Fruit fly (Drosophila melanogaster) whole organism, embryonic: Measurements from ENCODE around the gene srp.

Experiments used
- ATbp ChIP-seq: fragments of 200-800 bp; sonication (Bioruptor generic); optimal IDR thresholded peaks from 2 replicates; lab custom pipeline; 2017; ENCODE audit warnings: missing biosample characterization, mild to moderate bottlenecking, missing genetic modification characterization, missing genetic modification reagents
- Bgb ChIP-seq: fragments of 200-800 bp; sonication (Bioruptor generic); IDR thresholded peaks from 2 replicates; pipeline ENCODE4 v1.3.6; 2022; ENCODE audit warnings: missing biosample characterization, missing genetic modification characterization; ENCODE audit not compliant: partially characterized antibody
- CG1024 ChIP-seq: fragments of 200-800 bp; sonication (Bioruptor generic); IDR thresholded peaks from 2 replicates; pipeline ENCODE4 v1.3.6; 2022; ENCODE audit warnings: missing biosample characterization, missing genetic modification characterization
- CG13775 ChIP-seq: fragments of 200-800 bp; sonication (Bioruptor generic); optimal IDR thresholded peaks from 3 replicates; lab custom pipeline; 2017; ENCODE audit warnings: missing biosample characterization, mild to moderate bottlenecking, missing genetic modification characterization
- CG13894 ChIP-seq: fragments of 200-800 bp; sonication (Bioruptor generic); optimal IDR thresholded peaks from 3 replicates; lab custom pipeline; 2018; ENCODE audit warnings: missing biosample characterization, mild to moderate bottlenecking, missing genetic modification characterization, moderate library complexity
- CG17186 ChIP-seq: fragments of 200-800 bp; sonication (Bioruptor generic); optimal IDR thresholded peaks from 3 replicates; lab custom pipeline; 2017; ENCODE audit warnings: missing biosample characterization, missing genetic modification reagents, missing genetic modification characterization
- CG17385 ChIP-seq: fragments of 200-800 bp; sonication (Bioruptor generic); optimal IDR thresholded peaks from 3 replicates; lab custom pipeline; 2018; ENCODE audit warnings: missing biosample characterization, mild to moderate bottlenecking, missing genetic modification characterization
- CG17912 ChIP-seq: fragments of 200-800 bp; sonication (Bioruptor generic); optimal IDR thresholded peaks from 2 replicates; lab custom pipeline; 2018; ENCODE audit warnings: missing biosample characterization, mild to moderate bottlenecking, missing genetic modification characterization
- CG2202 ChIP-seq: fragments of 200-800 bp; sonication (Bioruptor generic); optimal IDR thresholded peaks from 2 replicates; lab custom pipeline; 2018; ENCODE audit warnings: missing biosample characterization, mild to moderate bottlenecking, missing genetic modification characterization
- CG2712 ChIP-seq: fragments of 200-800 bp; optimal IDR thresholded peaks from 3 replicates; lab custom pipeline; 2019; ENCODE audit warnings: missing biosample characterization, mild to moderate bottlenecking, missing genetic modification characterization, moderate library complexity
- CG2875 ChIP-seq: fragments of 200-800 bp; sonication (Bioruptor generic); optimal IDR thresholded peaks from 2 replicates; lab custom pipeline; 2017; ENCODE audit warnings: missing biosample characterization, mild to moderate bottlenecking, missing genetic modification characterization, missing genetic modification reagents
- CG42726 ChIP-seq: fragments of 200-800 bp; sonication (Bioruptor generic); IDR thresholded peaks from 2 replicates; pipeline ENCODE4 v1.3.6; 2022; ENCODE audit warnings: missing biosample characterization, missing genetic modification characterization; ENCODE audit not compliant: partially characterized antibody
- CG5953 ChIP-seq: fragments of 200-800 bp; sonication (Bioruptor generic); IDR thresholded peaks from 2 replicates; pipeline ENCODE4 v1.3.6; 2022; ENCODE audit warnings: missing biosample characterization, missing genetic modification characterization
- CG8388 ChIP-seq: fragments of 200-800 bp; sonication (Bioruptor generic); optimal IDR thresholded peaks from 2 replicates; lab custom pipeline; 2019; ENCODE audit warnings: missing biosample characterization, mild to moderate bottlenecking, missing genetic modification characterization, moderate library complexity
- CHES-1-like ChIP-seq: fragments of 200-800 bp; sonication (Bioruptor generic); optimal IDR thresholded peaks from 2 replicates; lab custom pipeline; 2016; ENCODE audit warnings: missing biosample characterization, missing genetic modification characterization
- CTCF ChIP-seq: fragments of 200-800 bp; sonication (Bioruptor generic); optimal IDR thresholded peaks from 2 replicates; lab custom pipeline; 2017; ENCODE audit warnings: missing biosample characterization, mild to moderate bottlenecking, missing genetic modification characterization, moderate library complexity
- HmgD ChIP-seq: fragments of 200-800 bp; sonication (Bioruptor generic); optimal IDR thresholded peaks from 3 replicates; lab custom pipeline; 2016; ENCODE audit warnings: missing biosample characterization, missing genetic modification characterization
- Neu2 ChIP-seq: fragments of 200-800 bp; sonication (Bioruptor generic); optimal IDR thresholded peaks from 3 replicates; lab custom pipeline; 2016; ENCODE audit warnings: missing biosample characterization, missing genetic modification characterization, borderline replicate concordance
- NfI ChIP-seq: fragments of 200-800 bp; sonication (Bioruptor generic); optimal IDR thresholded peaks from 3 replicates; lab custom pipeline; 2018; ENCODE audit warnings: missing biosample characterization, mild to moderate bottlenecking, missing genetic modification characterization, moderate library complexity
- Oaz ChIP-seq: fragments of 200-800 bp; sonication (Bioruptor generic); IDR thresholded peaks from 2 replicates; pipeline ENCODE4 v1.3.6; 2022; ENCODE audit warnings: missing biosample characterization, missing genetic modification characterization
- Pdp1 ChIP-seq, 2 experiments: fragments of 200-800 bp; sonication (Bioruptor generic); optimal IDR thresholded peaks; 3 replicates each; lab custom pipeline; 2016; ENCODE audit warnings: missing biosample characterization in 2 of 2, missing genetic modification characterization in 2 of 2, mild to moderate bottlenecking in 1 of 2, moderate library complexity in 1 of 2
- Poxn ChIP-seq: fragments of 200-800 bp; sonication (Bioruptor generic); IDR thresholded peaks from 2 replicates; pipeline ENCODE4 v1.3.6; 2022; ENCODE audit warnings: missing biosample characterization, missing genetic modification characterization
- Sin3A ChIP-seq: fragments of >200 bp; optimal IDR thresholded peaks from 2 replicates; lab custom pipeline; 2018
- Ssrp ChIP-seq: fragments of 200-800 bp; sonication (Bioruptor generic); optimal IDR thresholded peaks from 2 replicates; lab custom pipeline; 2018; ENCODE audit warnings: missing biosample characterization, mild to moderate bottlenecking, missing genetic modification characterization, moderate library complexity
- Usf ChIP-seq: fragments of 200-800 bp; sonication (Bioruptor generic); optimal IDR thresholded peaks from 2 replicates; lab custom pipeline; 2017; ENCODE audit warnings: missing genotype, missing biosample characterization, missing genetic modification characterization
- YL-1 ChIP-seq: fragments of 200-800 bp; sonication (Bioruptor generic); optimal IDR thresholded peaks from 3 replicates; lab custom pipeline; 2017; ENCODE audit warnings: missing biosample characterization, mild to moderate bottlenecking, missing genetic modification characterization
- abd-A ChIP-seq: fragments of 200-800 bp; sonication (Bioruptor generic); optimal IDR thresholded peaks from 3 replicates; lab custom pipeline; 2019; ENCODE audit warnings: missing biosample characterization, mild to moderate bottlenecking, missing genetic modification characterization, moderate library complexity
- al ChIP-seq: fragments of 200-800 bp; sonication (Bioruptor generic); IDR thresholded peaks from 2 replicates; pipeline ENCODE4 v1.3.6; 2022; ENCODE audit warnings: missing biosample characterization, missing genetic modification characterization
- ato ChIP-seq: fragments of 200-800 bp; sonication (Bioruptor generic); IDR thresholded peaks from 2 replicates; pipeline ENCODE4 v1.3.6; 2022; ENCODE audit warnings: missing biosample characterization, missing genetic modification characterization; ENCODE audit not compliant: partially characterized antibody
- az2 ChIP-seq: fragments of 200-800 bp; sonication (Bioruptor generic); optimal IDR thresholded peaks from 3 replicates; lab custom pipeline; 2016; ENCODE audit warnings: missing biosample characterization, missing genetic modification characterization
- cas ChIP-seq: fragments of 200-800 bp; sonication (Bioruptor generic); IDR thresholded peaks from 2 replicates; pipeline ENCODE4 v1.3.6; 2022; ENCODE audit warnings: missing biosample characterization, missing genetic modification characterization
- chinmo ChIP-seq: fragments of 200-800 bp; sonication (Bioruptor generic); IDR thresholded peaks from 4 replicates; pipeline ENCODE4 v1.3.6; 2022; ENCODE audit warnings: missing biosample characterization, missing genetic modification characterization; ENCODE audit not compliant: partially characterized antibody
- crc ChIP-seq: fragments of 200-800 bp; sonication (Bioruptor generic); optimal IDR thresholded peaks from 2 replicates; lab custom pipeline; 2016; ENCODE audit warnings: missing biosample characterization, missing genetic modification characterization
- fu2 ChIP-seq: fragments of 200-800 bp; sonication (Bioruptor generic); optimal IDR thresholded peaks from 2 replicates; lab custom pipeline; 2016; ENCODE audit warnings: missing biosample characterization, missing genetic modification characterization
- gfzf ChIP-seq: fragments of 200-800 bp; sonication (Bioruptor generic); optimal IDR thresholded peaks from 2 replicates; lab custom pipeline; 2016; ENCODE audit warnings: missing biosample characterization, mild to moderate bottlenecking, missing genetic modification characterization, moderate library complexity
- grau ChIP-seq: fragments of 200-800 bp; optimal IDR thresholded peaks from 3 replicates; lab custom pipeline; 2019; ENCODE audit warnings: missing biosample characterization, mild to moderate bottlenecking, missing genetic modification characterization, moderate library complexity
- gsb-n ChIP-seq: fragments of 200-800 bp; sonication (Bioruptor generic); optimal IDR thresholded peaks from 3 replicates; lab custom pipeline; 2018; ENCODE audit warnings: missing biosample characterization, mild to moderate bottlenecking, missing genetic modification characterization
- jigr1 ChIP-seq: fragments of 200-800 bp; sonication (Bioruptor generic); IDR thresholded peaks from 3 replicates; pipeline ENCODE4 v1.3.6; 2022; ENCODE audit warnings: missing biosample characterization, missing genetic modification characterization
- maf-S ChIP-seq: fragments of 200-800 bp; sonication (Bioruptor generic); optimal IDR thresholded peaks from 2 replicates; lab custom pipeline; 2016; ENCODE audit warnings: missing biosample characterization, missing genetic modification characterization
- nerfin-2 ChIP-seq: fragments of 200-800 bp; sonication (Bioruptor generic); IDR thresholded peaks from 2 replicates; pipeline ENCODE4 v1.3.6; 2022; ENCODE audit warnings: missing biosample characterization, missing genetic modification characterization; ENCODE audit not compliant: partially characterized antibody
- nmo ChIP-seq: fragments of 200-800 bp; sonication (Bioruptor generic); optimal IDR thresholded peaks from 2 replicates; lab custom pipeline; 2018; ENCODE audit warnings: missing biosample characterization, mild to moderate bottlenecking, missing genetic modification characterization, moderate library complexity
- peb ChIP-seq: fragments of 200-800 bp; sonication (Bioruptor generic); IDR thresholded peaks from 2 replicates; pipeline ENCODE4 v1.3.6; 2022; ENCODE audit warnings: missing biosample characterization, missing genetic modification characterization
- rib ChIP-seq: fragments of 200-800 bp; sonication (Bioruptor generic); IDR thresholded peaks from 2 replicates; pipeline ENCODE4 v1.3.6; 2022; ENCODE audit warnings: missing biosample characterization, missing genetic modification characterization
- ro ChIP-seq: fragments of 200-800 bp; sonication (Bioruptor generic); IDR thresholded peaks from 2 replicates; pipeline ENCODE4 v1.3.6; 2022; ENCODE audit warnings: missing biosample characterization, missing genetic modification characterization
- sd ChIP-seq: fragments of 200-800 bp; sonication (Bioruptor generic); optimal IDR thresholded peaks from 3 replicates; lab custom pipeline; 2018; ENCODE audit warnings: missing biosample characterization, mild to moderate bottlenecking, missing genetic modification characterization, moderate library complexity
- shn ChIP-seq: fragments of 200-800 bp; sonication (Bioruptor generic); optimal IDR thresholded peaks from 3 replicates; lab custom pipeline; 2016; ENCODE audit warnings: missing biosample characterization, missing genetic modification characterization
- ssp ChIP-seq: fragments of 200-800 bp; sonication (Bioruptor generic); IDR thresholded peaks from 2 replicates; pipeline ENCODE4 v1.3.6; 2022; ENCODE audit warnings: missing biosample characterization, missing genetic modification characterization
- stc ChIP-seq: fragments of 200-800 bp; sonication (Bioruptor generic); IDR thresholded peaks from 2 replicates; pipeline ENCODE4 v1.3.6; 2022; ENCODE audit warnings: missing biosample characterization, missing genetic modification characterization
- tll ChIP-seq, 2 experiments: fragments of 200-800 bp in 1 of 2; fragments of >200 bp in 1 of 2; sonication (Bioruptor generic) in 1 of 2; optimal IDR thresholded peaks; 2 replicates each; lab custom pipeline; 2017 to 2019; ENCODE audit warnings: missing biosample characterization in 2 of 2, missing genetic modification characterization in 2 of 2, mild to moderate bottlenecking in 1 of 2, moderate library complexity in 1 of 2
- vfl ChIP-seq: fragments of 200-800 bp; sonication (Bioruptor generic); optimal IDR thresholded peaks from 2 replicates; lab custom pipeline; 2016; ENCODE audit warnings: missing biosample characterization, missing genetic modification characterization
- zen ChIP-seq: fragments of 200-800 bp; sonication (Bioruptor generic); optimal IDR thresholded peaks from 3 replicates; lab custom pipeline; 2018; ENCODE audit warnings: missing biosample characterization, mild to moderate bottlenecking, missing genetic modification characterization, moderate library complexity

srp gene

DNA sequence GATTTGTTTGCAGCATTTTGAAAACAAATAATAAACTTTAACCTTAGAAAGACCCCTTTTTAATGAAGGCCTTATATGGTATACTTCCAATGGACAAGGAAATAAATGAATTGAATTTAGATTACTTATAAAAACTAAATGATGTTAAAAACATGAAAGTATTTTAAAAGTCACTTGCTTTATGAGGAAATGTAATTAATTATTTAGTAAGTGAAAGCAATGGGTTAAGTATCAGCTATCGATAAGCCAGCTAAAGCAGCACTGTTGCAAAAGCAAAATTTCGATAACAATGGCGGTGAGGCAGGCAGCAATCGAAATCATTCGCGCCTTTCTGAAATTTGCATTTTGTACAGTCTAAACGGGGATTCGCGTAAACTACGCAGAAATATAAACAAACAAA is 20.8 kb upstream of the srp start, which contains the start of the genes CG32856 and Rbf2 (continued):
- TF ChIP-seq Usf (GFP tag; lab: Kevin White, UChicago): peak; percentile 51
- TF ChIP-seq chinmo: 0 out of 4 replicates have a peak, but pooled peaks have one; percentile 68
- TF ChIP-seq ssp (GFP tag; lab: Robert Waterston, UW): peak; percentile 31
- TF ChIP-seq CG8388 (GFP tag; lab: Kevin White, UChicago): peak; percentile 79
- TF ChIP-seq crc: peak; percentile 70
- no peak for TF ChIP-seq Poxn
- TF ChIP-seq cas (GFP tag; lab: Robert Waterston, UW): peak; percentile 50; the same call in 1 of the 2 replicates
- peak; percentile 74 for TF ChIP-seq maf-S (GFP tag; lab: Kevin White, UChicago)
- TF ChIP-seq Oaz (GFP tag; lab: Robert Waterston, UW): peak; percentile 67; the same call in 1 of the 2 replicates
- peak; percentile 3 for TF ChIP-seq CG2875 (GFP tag; lab: Kevin White, UChicago)
- TF ChIP-seq CG17385: peak; percentile 80
- TF ChIP-seq ato (GFP tag; lab: Robert Waterston, UW): peak; percentile 89
- peak; percentile 14 for TF ChIP-seq CG17186 (GFP tag; lab: Kevin White, UChicago)
- peak; percentile 68 for TF ChIP-seq fu2 (GFP tag; lab: Kevin White, UChicago)
- peak; percentile 15 for TF ChIP-seq CG17912 (GFP tag; lab: Kevin White, UChicago)
- TF ChIP-seq Bgb: peak; percentile 84
- TF ChIP-seq CG13894 (tag; lab: Kevin White, UChicago): peak; percentile 82
- no peak for TF ChIP-seq stc (GFP tag; lab: Robert Waterston, UW)
- peak; percentile 85 for TF ChIP-seq az2 (GFP tag; lab: Kevin White, UChicago)
- peak; percentile 87 for TF ChIP-seq Ssrp (tag; lab: Kevin White, UChicago)
- no peak for TF ChIP-seq rib (GFP tag; lab: Robert Waterston, UW)
- TF ChIP-seq HmgD (GFP tag; lab: Kevin White, UChicago): no peak
- TF ChIP-seq CHES-1-like (GFP tag; lab: Kevin White, UChicago): peak; percentile 81
- no peak; the same call in 2 of the 3 replicates for TF ChIP-seq jigr1 (GFP tag; lab: Robert Waterston, UW)
- peak; percentile 82 for TF ChIP-seq vfl (GFP tag; lab: Kevin White, UChicago)
- peak; percentile 91 for TF ChIP-seq grau (tag; lab: Kevin White, UChicago)
- TF ChIP-seq tll (GFP tag; optimal IDR thresholded peaks at IDR 0.05; lab: Kevin White, UChicago): peak in 1 of 2 experiments; percentile 14
- TF ChIP-seq nerfin-2 (GFP tag; lab: Robert Waterston, UW): peak; percentile 93
- peak; percentile 78 for TF ChIP-seq gsb-n (tag; lab: Kevin White, UChicago)
- no peak for TF ChIP-seq CTCF
- TF ChIP-seq peb (GFP tag; lab: Robert Waterston, UW): no peak
- TF ChIP-seq zen (tag; lab: Kevin White, UChicago): peak; percentile 61
- peak; percentile 52 for TF ChIP-seq ATbp
- no peak for TF ChIP-seq al (GFP tag; lab: Robert Waterston, UW)
- TF ChIP-seq CG5953 (GFP tag; lab: Robert Waterston, UW): peak; percentile 14; the same call in 1 of the 2 replicates
- TF ChIP-seq nmo: peak; percentile 90
- peak; percentile 79 to 86 for TF ChIP-seq Pdp1 (GFP tag; optimal IDR thresholded peaks at IDR 0.05; lab: Kevin White, UChicago)
- peak; percentile 27 for TF ChIP-seq Sin3A
- TF ChIP-seq CG2712: peak; percentile 52
- peak; percentile 62; the same call in 1 of the 2 replicates for TF ChIP-seq CG42726 (GFP tag; lab: Robert Waterston, UW)
- TF ChIP-seq YL-1 (GFP tag; lab: Kevin White, UChicago): peak; percentile 72
- no peak for TF ChIP-seq abd-A (tag; lab: Kevin White, UChicago)
- TF ChIP-seq sd (tag; lab: Kevin White, UChicago): no peak
- peak; percentile 64 for TF ChIP-seq shn
- peak; percentile 84 for TF ChIP-seq NfI
- TF ChIP-seq ro (GFP tag; lab: Robert Waterston, UW): no peak
- TF ChIP-seq Neu2 (GFP tag; lab: Kevin White, UChicago): peak; percentile 21
- TF ChIP-seq CG2202: peak; percentile 61
- TF ChIP-seq gfzf (GFP tag; lab: Kevin White, UChicago): peak; percentile 28
- TF ChIP-seq CG13775 (GFP tag; lab: Kevin White, UChicago): peak; percentile 75
- TF ChIP-seq CG1024 (GFP tag; lab: Robert Waterston, UW): no peak
